Fruit fly (Drosophila melanogaster) whole organism, adult: ENCODE data around the gene CG13670.

Experiments
- CG11617 ChIP-seq: fragments of 200-800 bp; sonication (Bioruptor generic); optimal IDR thresholded peaks from 2 replicates; lab custom pipeline; 2017; ENCODE audit warnings: mild to moderate bottlenecking, missing biosample characterization, missing genetic modification reagents, missing genetic modification characterization
- CG12768 ChIP-seq: fragments of 200-800 bp; sonication (Bioruptor generic); optimal IDR thresholded peaks from 2 replicates; lab custom pipeline; 2017; ENCODE audit warnings: missing biosample characterization, missing genetic modification characterization, mild to moderate bottlenecking, moderate library complexity, missing genetic modification reagents
- CG14711 ChIP-seq: fragments of 200-800 bp; sonication (Bioruptor generic); optimal IDR thresholded peaks from 2 replicates; lab custom pipeline; 2018; ENCODE audit warnings: missing biosample characterization, mild to moderate bottlenecking, missing genetic modification characterization, moderate library complexity
- CG1620 ChIP-seq: fragments of 200-800 bp; sonication (Bioruptor generic); optimal IDR thresholded peaks from 2 replicates; lab custom pipeline; 2016; ENCODE audit warnings: missing biosample characterization, missing genetic modification characterization
- CG33017 ChIP-seq: fragments of 200-800 bp; sonication (Bioruptor generic); optimal IDR thresholded peaks from 2 replicates; lab custom pipeline; 2018; ENCODE audit warnings: missing biosample characterization, mild to moderate bottlenecking, missing genetic modification characterization, moderate library complexity
- CG5204 ChIP-seq: fragments of 200-800 bp; sonication (Bioruptor generic); optimal IDR thresholded peaks from 2 replicates; lab custom pipeline; 2016; ENCODE audit warnings: missing biosample characterization, missing genetic modification characterization
- CG7045 ChIP-seq: fragments of 200-800 bp; sonication (Bioruptor generic); optimal IDR thresholded peaks from 2 replicates; lab custom pipeline; 2017; ENCODE audit warnings: missing biosample characterization, mild to moderate bottlenecking, missing genetic modification characterization
- CG7101 ChIP-seq: fragments of 200-800 bp; sonication (Bioruptor generic); optimal IDR thresholded peaks from 2 replicates; lab custom pipeline; 2018; ENCODE audit warnings: missing biosample characterization, mild to moderate bottlenecking, missing genetic modification characterization, moderate library complexity
- Clk ChIP-seq: fragments of 200-800 bp; sonication (Bioruptor generic); optimal IDR thresholded peaks from 2 replicates; lab custom pipeline; 2017; ENCODE audit warnings: missing biosample characterization, missing genetic modification characterization
- Crg-1 ChIP-seq: fragments of 200-800 bp; sonication (Bioruptor generic); optimal IDR thresholded peaks from 2 replicates; lab custom pipeline; 2016; ENCODE audit warnings: missing biosample characterization, missing genetic modification characterization
- Hr96 ChIP-seq: fragments of 200-800 bp; sonication (Bioruptor generic); optimal IDR thresholded peaks from 2 replicates; lab custom pipeline; 2016; ENCODE audit warnings: missing biosample characterization, missing genetic modification characterization
- Mnt ChIP-seq: fragments of 200-800 bp; sonication (Bioruptor generic); optimal IDR thresholded peaks from 2 replicates; lab custom pipeline; 2016; ENCODE audit warnings: missing biosample characterization, mild to moderate bottlenecking, missing genetic modification characterization
- bab1 ChIP-seq: fragments of 200-800 bp; sonication (Bioruptor generic); optimal IDR thresholded peaks from 3 replicates; lab custom pipeline; 2019; ENCODE audit warnings: missing biosample characterization, mild to moderate bottlenecking, missing genetic modification characterization, moderate library complexity
- cic ChIP-seq: fragments of 200-800 bp; sonication (Bioruptor generic); optimal IDR thresholded peaks from 2 replicates; lab custom pipeline; 2017; ENCODE audit warnings: missing biosample characterization, mild to moderate bottlenecking, missing genetic modification characterization, moderate library complexity
- cnc ChIP-seq, 2 experiments: fragments of >200 bp; optimal IDR thresholded peaks; 2 replicates each; lab custom pipeline; 2017
- kay ChIP-seq: fragments of 200-800 bp; sonication (Bioruptor generic); peaks from one replicate; lab custom pipeline; 2016; ENCODE audit warnings: missing biosample characterization, missing genetic modification characterization, borderline replicate concordance
- ovo ChIP-seq: fragments of 200-800 bp; sonication (Bioruptor generic); optimal IDR thresholded peaks from 2 replicates; lab custom pipeline; 2016; ENCODE audit warnings: missing biosample characterization, missing genetic modification characterization
- pad ChIP-seq: fragments of 200-800 bp; sonication (Bioruptor generic); optimal IDR thresholded peaks from 3 replicates; lab custom pipeline; 2017; ENCODE audit warnings: missing biosample characterization, missing genetic modification characterization, mild to moderate bottlenecking, moderate library complexity, missing genetic modification reagents
- tj ChIP-seq: fragments of 200-800 bp; sonication (Bioruptor generic); optimal IDR thresholded peaks from 3 replicates; lab custom pipeline; 2017; ENCODE audit warnings: missing biosample characterization, mild to moderate bottlenecking, missing genetic modification characterization, moderate library complexity
- toe ChIP-seq: fragments of 200-800 bp; sonication (Bioruptor generic); optimal IDR thresholded peaks from 2 replicates; lab custom pipeline; 2016; ENCODE audit warnings: missing biosample characterization, missing genetic modification characterization

Gene CG13670

dm6 chr3L:8360643-8361110 is 40.1 kb downstream of the CG13670 start, which contains the start of gene Idh:
TSS of gene Idh (minus strand) at chr3L:8360906.
- peak; percentile 59 for TF ChIP-seq CG11617 (GFP tag; lab: Kevin White, UChicago)
- TF ChIP-seq CG1620 = peak; percentile 34
- TF ChIP-seq CG7045 (GFP tag; lab: Kevin White, UChicago) = no peak
- peak; percentile 41 for TF ChIP-seq Hr96
- peak; percentile 71 for TF ChIP-seq tj (GFP tag; lab: Kevin White, UChicago)
- peak; percentile 38 for TF ChIP-seq CG7101 (tag; lab: Kevin White, UChicago)
- TF ChIP-seq toe (GFP tag; lab: Kevin White, UChicago) = peak; percentile 46
- TF ChIP-seq Crg-1 (GFP tag; lab: Kevin White, UChicago) = peak; percentile 29
- no peak for TF ChIP-seq kay
- peak; percentile 44 for TF ChIP-seq ovo (GFP tag; lab: Kevin White, UChicago)
- peak; percentile 71 to 78 for TF ChIP-seq cnc (optimal IDR thresholded peaks at IDR 0.05; lab: Kevin White, UChicago)
- TF ChIP-seq bab1 (GFP tag; lab: Kevin White, UChicago) = peak; percentile 80
- no peak for TF ChIP-seq CG5204
- TF ChIP-seq CG12768 (GFP tag; lab: Kevin White, UChicago) = peak; percentile 1
- TF ChIP-seq Mnt (GFP tag; lab: Kevin White, UChicago) = peak; percentile 63
- TF ChIP-seq CG14711 (tag; lab: Kevin White, UChicago) = no peak
- peak; percentile 69 for TF ChIP-seq CG33017 (tag; lab: Kevin White, UChicago)
- TF ChIP-seq pad = peak; percentile 36
- TF ChIP-seq cic (GFP tag; lab: Kevin White, UChicago) = peak; percentile 71
- TF ChIP-seq Clk (GFP tag; lab: Kevin White, UChicago) = no peak

- no peak for TF ChIP-seq Clk (GFP tag; lab: Kevin White, UChicago)
- no peak for TF ChIP-seq Hr96
- no peak for TF ChIP-seq CG11617 (GFP tag; lab: Kevin White, UChicago)
- TF ChIP-seq pad = no peak
- no peak for TF ChIP-seq Crg-1 (GFP tag; lab: Kevin White, UChicago)
- no peak for TF ChIP-seq cnc (optimal IDR thresholded peaks at IDR 0.05; lab: Kevin White, UChicago)
- no peak for TF ChIP-seq cic (GFP tag; lab: Kevin White, UChicago)
- no peak for TF ChIP-seq Mnt (GFP tag; lab: Kevin White, UChicago)
- TF ChIP-seq ovo (GFP tag; lab: Kevin White, UChicago) = no peak
- TF ChIP-seq kay = no peak
- TF ChIP-seq bab1 (GFP tag; lab: Kevin White, UChicago) = no peak
- no peak for TF ChIP-seq CG7045 (GFP tag; lab: Kevin White, UChicago)
- no peak for TF ChIP-seq CG12768 (GFP tag; lab: Kevin White, UChicago)
- no peak for TF ChIP-seq CG1620
- no peak for TF ChIP-seq CG14711 (tag; lab: Kevin White, UChicago)
- no peak for TF ChIP-seq tj (GFP tag; lab: Kevin White, UChicago)
- no peak for TF ChIP-seq CG7101 (tag; lab: Kevin White, UChicago)
- no peak for TF ChIP-seq CG33017 (tag; lab: Kevin White, UChicago)
- TF ChIP-seq CG5204 = no peak
- no peak for TF ChIP-seq toe (GFP tag; lab: Kevin White, UChicago)
Observed at dm6 chr3L:8363266-8363665, 42.7 kb downstream of the CG13670 start.

dm6 chr3L:8368694-8369344 is 48.3 kb downstream of the CG13670 start:
- TF ChIP-seq CG5204 (no peak), CG7101 (tag; lab: Kevin White, UChicago) (no peak), CG1620 (no peak), CG12768 (GFP tag; lab: Kevin White, UChicago) (no peak), Clk (GFP tag; lab: Kevin White, UChicago) (no peak), CG7045 (GFP tag; lab: Kevin White, UChicago) (no peak), CG11617 (GFP tag; lab: Kevin White, UChicago) (no peak), pad (no peak)

- TF ChIP-seq CG11617 (GFP tag; lab: Kevin White, UChicago) = no peak
- no peak for TF ChIP-seq CG33017 (tag; lab: Kevin White, UChicago)
- TF ChIP-seq CG14711 (tag; lab: Kevin White, UChicago) = no peak
- TF ChIP-seq kay = peak; percentile 14
- no peak for TF ChIP-seq CG7101 (tag; lab: Kevin White, UChicago)
Observed at dm6 chr3L:8369456-8369855, 48.9 kb downstream of the CG13670 start.

- TF ChIP-seq Hr96 = no peak
- TF ChIP-seq Crg-1 (GFP tag; lab: Kevin White, UChicago) = no peak
- TF ChIP-seq CG11617 (GFP tag; lab: Kevin White, UChicago) = no peak
- TF ChIP-seq CG1620 = no peak
- no peak for TF ChIP-seq ovo (GFP tag; lab: Kevin White, UChicago)
- no peak for TF ChIP-seq tj (GFP tag; lab: Kevin White, UChicago)
- no peak for TF ChIP-seq pad
- no peak for TF ChIP-seq CG5204
- no peak for TF ChIP-seq cnc (optimal IDR thresholded peaks at IDR 0.05; lab: Kevin White, UChicago)
- no peak for TF ChIP-seq CG14711 (tag; lab: Kevin White, UChicago)
- no peak for TF ChIP-seq CG12768 (GFP tag; lab: Kevin White, UChicago)
Observed at dm6 chr3L:8370922-8371321, 50.4 kb downstream of the CG13670 start.

dm6 chr3L:8371538-8371937 is 51.0 kb downstream of the CG13670 start:
- TF ChIP-seq CG7045 (GFP tag; lab: Kevin White, UChicago) (no peak), CG12768 (GFP tag; lab: Kevin White, UChicago) (no peak), CG14711 (tag; lab: Kevin White, UChicago) (no peak), pad (no peak), cic (GFP tag; lab: Kevin White, UChicago) (no peak), CG33017 (tag; lab: Kevin White, UChicago) (no peak), bab1 (GFP tag; lab: Kevin White, UChicago) (no peak), toe (GFP tag; lab: Kevin White, UChicago) (no peak), cnc (optimal IDR thresholded peaks at IDR 0.05; lab: Kevin White, UChicago) (no peak), Hr96 (no peak), CG5204 (no peak), tj (GFP tag; lab: Kevin White, UChicago) (no peak), Clk (GFP tag; lab: Kevin White, UChicago) (no peak), kay (no peak)
